Worm (Caenorhabditis elegans) whole organism, L4/young adult: ENCODE results near the gene F14B8.6.

Experiments used
- dao-5 ChIP-seq: sonication (generic microtip); optimal IDR thresholded peaks from 2 replicates; lab custom pipeline; 2016; ENCODE audit warnings: missing genotype, missing genetic modification characterization, moderate library complexity, missing compliant biosample characterization
- him-1 ChIP-seq: sonication (generic microtip); optimal IDR thresholded peaks from 2 replicates; lab custom pipeline; 2016; ENCODE audit warnings: missing genotype, missing genetic modification reagents, missing genetic modification characterization, missing compliant biosample characterization

DNA sequence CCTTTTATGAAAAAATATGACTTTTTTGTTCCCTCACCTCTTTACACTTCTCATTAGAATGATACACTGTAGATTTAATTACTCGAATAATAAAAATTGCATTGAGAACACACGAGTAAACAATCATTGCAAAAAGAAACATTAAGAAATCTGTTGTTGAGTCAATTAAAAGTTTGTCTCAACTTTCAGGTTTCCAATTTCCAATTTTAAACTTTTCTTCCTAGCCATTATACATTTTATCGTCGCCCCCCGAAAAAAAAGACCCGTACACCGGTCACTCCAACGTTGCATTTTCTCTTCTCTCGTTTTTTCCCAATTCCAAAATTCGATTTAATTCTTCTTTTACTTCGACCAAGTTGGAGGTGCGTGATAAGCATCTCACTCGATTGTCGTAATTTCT is 7.7 kb upstream of the F14B8.6 start, which contains the start of gene C16E9.1:
- TF ChIP-seq him-1 (tag; lab: Kevin White, UChicago) (no peak), dao-5 (tag; lab: Kevin White, UChicago) (no peak)
